Worm (Caenorhabditis elegans) whole organism, L3 larva: ENCODE data around the gene Y60A3A.23.

Experiments
- R02D3.7 ChIP-seq: fragments of 150-350 bp; optimal IDR thresholded peaks from 2 replicates; lab custom pipeline; 2014; ENCODE audit warnings: missing biosample characterization, missing genetic modification characterization
- ZK546.5 ChIP-seq: sonication (generic microtip); optimal IDR thresholded peaks from 2 replicates; lab custom pipeline; 2017; ENCODE audit warnings: missing biosample characterization, missing genetic modification characterization
- ceh-16 ChIP-seq: sonication (generic microtip); optimal IDR thresholded peaks from 2 replicates; lab custom pipeline; 2017; ENCODE audit warnings: missing biosample characterization, missing genetic modification characterization
- ceh-82 ChIP-seq: fragments of 150-350 bp; optimal IDR thresholded peaks from 2 replicates; lab custom pipeline; 2014; ENCODE audit warnings: missing biosample characterization, missing genetic modification characterization
- daf-12 ChIP-seq: fragments of 150-350 bp; optimal IDR thresholded peaks from 2 replicates; lab custom pipeline; 2014; ENCODE audit warnings: missing biosample characterization, missing genetic modification reagents, missing genetic modification characterization
- egl-5 ChIP-seq: fragments of 150-350 bp; optimal IDR thresholded peaks from 2 replicates; lab custom pipeline; 2017; ENCODE audit warnings: missing biosample characterization, missing genetic modification reagents, missing genetic modification characterization, inconsistent platforms
- elt-2 ChIP-seq: sonication (generic microtip); optimal IDR thresholded peaks from 2 replicates; lab custom pipeline; 2016; ENCODE audit warnings: missing genetic modification reagents, mild to moderate bottlenecking, missing genetic modification characterization, missing compliant biosample characterization
- fkh-10 ChIP-seq: sonication (generic microtip); optimal IDR thresholded peaks from 2 replicates; lab custom pipeline; 2017; ENCODE audit warnings: missing biosample characterization, missing genetic modification reagents, missing genetic modification characterization
- fos-1 ChIP-seq: fragments of 150-350 bp; optimal IDR thresholded peaks from 2 replicates; lab custom pipeline; 2014; ENCODE audit warnings: missing biosample characterization, missing genetic modification characterization
- hmg-11 ChIP-seq: sonication (generic microtip); optimal IDR thresholded peaks from 2 replicates; lab custom pipeline; 2016; ENCODE audit warnings: missing genetic modification characterization, missing compliant biosample characterization
- lin-15B ChIP-seq: fragments of 150-350 bp; optimal IDR thresholded peaks from 2 replicates; lab custom pipeline; 2014; ENCODE audit warnings: missing biosample characterization, missing genetic modification characterization
- lin-39 ChIP-seq: fragments of 150-350 bp; optimal IDR thresholded peaks from 2 replicates; lab custom pipeline; 2018; ENCODE audit warnings: missing biosample characterization, missing genetic modification reagents, missing genetic modification characterization
- lsy-12 ChIP-seq: sonication (generic microtip); optimal IDR thresholded peaks from 2 replicates; lab custom pipeline; 2016; ENCODE audit warnings: mild to moderate bottlenecking, missing genetic modification characterization, missing compliant biosample characterization
- mdl-1 ChIP-seq: fragments of 150-350 bp; optimal IDR thresholded peaks from 2 replicates; lab custom pipeline; 2014; ENCODE audit warnings: missing biosample characterization, missing genetic modification characterization
- mml-1 ChIP-seq: fragments of 150-350 bp; sonication (generic microtip); optimal IDR thresholded peaks from 3 replicates; lab custom pipeline; 2014; ENCODE audit warnings: missing biosample characterization, missing genetic modification characterization
- nfya-1 ChIP-seq: sonication (generic microtip); optimal IDR thresholded peaks from 2 replicates; lab custom pipeline; 2017; ENCODE audit warnings: missing genetic modification characterization, mild to moderate bottlenecking, missing compliant biosample characterization, antibody characterized with exemption, moderate library complexity; ENCODE audit not compliant: insufficient read depth
- nhr-11 ChIP-seq: fragments of 150-350 bp; optimal IDR thresholded peaks from 2 replicates; lab custom pipeline; 2014; ENCODE audit warnings: missing biosample characterization, missing genetic modification characterization
- nhr-23 ChIP-seq: fragments of 150-350 bp; optimal IDR thresholded peaks from 2 replicates; lab custom pipeline; 2014; ENCODE audit warnings: missing biosample characterization, missing genetic modification reagents, missing genetic modification characterization
- nhr-237 ChIP-seq: fragments of 150-350 bp; optimal IDR thresholded peaks from 2 replicates; lab custom pipeline; 2014; ENCODE audit warnings: missing biosample characterization, missing genetic modification characterization
- nhr-25 ChIP-seq: sonication (generic microtip); optimal IDR thresholded peaks from 2 replicates; lab custom pipeline; 2017; ENCODE audit warnings: missing biosample characterization, missing genetic modification characterization
- nhr-28 ChIP-seq: fragments of 150-350 bp; optimal IDR thresholded peaks from 2 replicates; lab custom pipeline; 2014; ENCODE audit warnings: missing biosample characterization, missing genetic modification characterization
- nhr-43 ChIP-seq: sonication (generic microtip); optimal IDR thresholded peaks from 2 replicates; lab custom pipeline; 2016; ENCODE audit warnings: mild to moderate bottlenecking, missing genetic modification characterization, missing compliant biosample characterization; ENCODE audit not compliant: poor library complexity, severe bottlenecking
- nhr-67 ChIP-seq: fragments of 150-350 bp; optimal IDR thresholded peaks from 2 replicates; lab custom pipeline; 2014; ENCODE audit warnings: missing biosample characterization, missing genetic modification characterization
- nhr-76 ChIP-seq: fragments of 150-350 bp; sonication (generic microtip); optimal IDR thresholded peaks from 5 replicates; lab custom pipeline; 2014; ENCODE audit warnings: missing biosample characterization, missing genetic modification characterization
- nhr-77 ChIP-seq: fragments of 150-350 bp; optimal IDR thresholded peaks from 2 replicates; lab custom pipeline; 2014; ENCODE audit warnings: missing biosample characterization, missing genetic modification characterization
- pha-4 ChIP-seq: fragments of 150-350 bp; optimal IDR thresholded peaks from 2 replicates; lab custom pipeline; 2014; ENCODE audit warnings: missing biosample characterization, missing genetic modification reagents, missing genetic modification characterization
- sea-2 ChIP-seq: fragments of 150-350 bp; sonication (generic microtip); optimal IDR thresholded peaks from 4 replicates; lab custom pipeline; 2014; ENCODE audit warnings: missing biosample characterization, missing genetic modification reagents, missing genetic modification characterization
- skn-1 ChIP-seq: fragments of 150-350 bp; optimal IDR thresholded peaks from 2 replicates; lab custom pipeline; 2014; ENCODE audit warnings: missing biosample characterization, missing genetic modification characterization
- snpc-4 ChIP-seq: fragments of 150-350 bp; optimal IDR thresholded peaks from 2 replicates; lab custom pipeline; 2014; ENCODE audit warnings: missing biosample characterization, missing genetic modification characterization
- tbx-2 ChIP-seq: sonication (generic microtip); optimal IDR thresholded peaks from 2 replicates; lab custom pipeline; 2016; ENCODE audit warnings: mild to moderate bottlenecking, missing genetic modification characterization, missing compliant biosample characterization
- unc-39 ChIP-seq: sonication (generic microtip); optimal IDR thresholded peaks from 4 replicates; lab custom pipeline; 2017; ENCODE audit warnings: missing biosample characterization, missing genetic modification characterization
- unc-62 ChIP-seq: fragments of 150-350 bp; sonication (generic microtip); optimal IDR thresholded peaks from 4 replicates; lab custom pipeline; 2014; ENCODE audit warnings: missing biosample characterization, missing genetic modification reagents, missing genetic modification characterization
- zag-1 ChIP-seq: fragments of 150-350 bp; optimal IDR thresholded peaks from 2 replicates; lab custom pipeline; 2014; ENCODE audit warnings: missing biosample characterization, missing genetic modification characterization
- ztf-11 ChIP-seq: fragments of 150-350 bp; optimal IDR thresholded peaks from 2 replicates; lab custom pipeline; 2014; ENCODE audit warnings: missing biosample characterization, missing genetic modification characterization
- ztf-4 ChIP-seq: fragments of 150-350 bp; optimal IDR thresholded peaks from 2 replicates; lab custom pipeline; 2014; ENCODE audit warnings: missing biosample characterization, missing genetic modification characterization

Y60A3A.23 gene

DNA sequence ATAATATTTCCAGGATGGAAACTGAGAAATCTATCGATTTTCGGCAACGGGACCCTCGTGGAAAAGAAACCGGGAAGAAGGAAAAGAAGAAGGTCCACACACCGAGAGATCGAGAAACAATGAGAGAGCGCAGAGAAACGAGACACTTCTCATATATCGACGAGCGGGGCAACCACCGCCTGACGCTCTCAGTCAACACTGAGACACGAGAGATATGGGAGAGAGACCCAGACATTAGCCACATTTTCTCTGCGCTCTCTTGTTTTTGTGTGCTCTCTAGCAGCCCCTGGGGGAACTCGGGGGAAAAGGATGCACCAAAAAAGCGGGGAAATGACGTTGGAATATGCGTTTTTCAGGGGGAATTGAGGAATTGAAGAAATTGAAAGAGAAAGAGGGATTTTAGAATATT, 1.8 kb upstream of the Y60A3A.23 start (continued):
- TF ChIP-seq mml-1 (tag; lab: Kevin White, UChicago) = no peak
- TF ChIP-seq lin-39 (tag; lab: Kevin White, UChicago) = peak; percentile 87
- TF ChIP-seq nhr-77 = no peak
- TF ChIP-seq nhr-23 = peak; percentile 42
- peak; percentile 13 for TF ChIP-seq tbx-2

DNA sequence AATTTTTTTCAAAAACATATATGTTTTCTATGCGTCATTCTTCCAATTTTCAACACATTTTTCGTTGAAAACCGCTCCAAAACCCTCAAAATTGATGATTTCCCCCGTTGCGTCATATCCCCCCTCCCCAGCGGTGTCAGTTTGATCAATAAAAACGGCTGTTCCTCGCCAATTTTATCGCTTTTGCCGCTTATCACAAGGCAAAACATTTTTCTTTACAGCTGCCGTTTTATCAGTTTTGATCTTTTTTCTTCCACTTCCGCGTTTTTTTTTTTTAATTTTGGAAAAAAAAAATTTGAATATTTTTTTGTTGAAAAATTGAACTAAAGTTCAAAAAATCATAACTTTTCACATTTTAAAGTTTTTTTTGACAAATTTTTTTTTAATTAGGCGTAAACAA, 3.6 kb downstream of the Y60A3A.23 start:
- TF ChIP-seq elt-2 (tag; lab: Kevin White, UChicago) (peak; percentile 80), sea-2 (GFP tag; lab: Kevin White, UChicago) (no peak)
- TF ChIP-seq, all 47 proteins: peak for 1

DNA sequence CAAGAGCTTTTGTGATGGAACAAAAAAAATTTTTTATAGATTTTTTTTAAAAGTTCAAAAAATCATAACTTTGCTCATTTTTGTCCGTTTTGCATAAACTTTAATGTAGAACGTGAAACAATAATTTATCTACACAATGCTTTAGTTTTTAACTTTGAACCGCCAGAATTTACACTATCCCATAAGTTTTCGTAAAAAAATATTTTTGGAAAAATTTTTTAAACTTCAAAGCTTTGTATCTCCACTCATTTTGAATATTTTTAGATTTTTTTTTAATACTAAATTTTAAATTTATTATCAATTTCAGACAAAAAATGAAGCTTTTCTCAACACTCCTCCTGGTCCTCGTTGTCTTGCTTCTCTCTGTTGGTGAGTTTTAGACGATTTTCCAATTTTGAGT, 4.1 kb downstream of the Y60A3A.23 start, which contains the start of gene Y60A3A.21:
Y60A3A.21 (plus strand) TSS at position 301 of the 400 bp plus-strand sequence.
- TF ChIP-seq mml-1 (tag; lab: Kevin White, UChicago) (no peak), nfya-1 (tag; lab: Kevin White, UChicago) (no peak), mdl-1 (tag; lab: Kevin White, UChicago) (no peak), egl-5 (tag; lab: Kevin White, UChicago) (no peak), lsy-12 (no peak), zag-1 (no peak), unc-39 (tag; lab: Kevin White, UChicago) (no peak), ZK546.5 (tag; lab: Kevin White, UChicago) (no peak), elt-2 (tag; lab: Kevin White, UChicago) (no peak), nhr-77 (no peak)

DNA sequence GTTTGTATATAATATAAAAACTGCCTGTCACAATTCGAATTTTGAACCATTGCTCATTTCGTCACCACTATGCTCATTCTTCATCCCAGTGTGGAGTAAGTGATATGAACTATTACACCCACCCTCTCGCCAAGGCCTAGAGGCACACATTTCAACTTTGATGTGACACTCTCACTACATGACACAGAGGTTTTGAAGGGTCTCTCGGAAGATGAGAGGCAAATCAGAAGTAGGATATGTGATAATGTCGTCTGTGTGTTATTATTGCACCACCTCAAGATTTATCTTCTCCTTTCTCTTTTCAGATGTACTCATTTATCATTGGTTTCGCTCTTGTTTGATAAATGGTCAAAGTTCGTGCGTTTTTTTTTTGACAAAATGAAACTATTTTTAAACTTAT, 13.8 kb downstream of the Y60A3A.23 start:
- no peak for TF ChIP-seq unc-39 (tag; lab: Kevin White, UChicago)
- no peak for TF ChIP-seq nhr-237
- no peak for TF ChIP-seq daf-12 (tag; lab: Kevin White, UChicago)
- TF ChIP-seq R02D3.7 (tag; lab: Kevin White, UChicago) = no peak
- TF ChIP-seq unc-62 (GFP tag; lab: Kevin White, UChicago) = no peak
- TF ChIP-seq egl-5 (tag; lab: Kevin White, UChicago) = no peak
- no peak for TF ChIP-seq sea-2 (GFP tag; lab: Kevin White, UChicago)
- TF ChIP-seq snpc-4 = no peak
- TF ChIP-seq nhr-67 (tag; lab: Kevin White, UChicago) = no peak
- TF ChIP-seq nhr-11 (tag; lab: Kevin White, UChicago) = no peak
- TF ChIP-seq lin-39 (tag; lab: Kevin White, UChicago) = no peak
- TF ChIP-seq nhr-43 (tag; lab: Kevin White, UChicago) = no peak
- TF ChIP-seq mdl-1 (tag; lab: Kevin White, UChicago) = no peak
- no peak for TF ChIP-seq nhr-28 (tag; lab: Kevin White, UChicago)
- TF ChIP-seq ceh-16 (tag; lab: Kevin White, UChicago) = no peak
- no peak for TF ChIP-seq skn-1 (tag; lab: Kevin White, UChicago)
- TF ChIP-seq fkh-10 (GFP tag; lab: Kevin White, UChicago) = no peak
- no peak for TF ChIP-seq ztf-4 (tag; lab: Kevin White, UChicago)
- no peak for TF ChIP-seq pha-4 (tag; lab: Kevin White, UChicago)

DNA sequence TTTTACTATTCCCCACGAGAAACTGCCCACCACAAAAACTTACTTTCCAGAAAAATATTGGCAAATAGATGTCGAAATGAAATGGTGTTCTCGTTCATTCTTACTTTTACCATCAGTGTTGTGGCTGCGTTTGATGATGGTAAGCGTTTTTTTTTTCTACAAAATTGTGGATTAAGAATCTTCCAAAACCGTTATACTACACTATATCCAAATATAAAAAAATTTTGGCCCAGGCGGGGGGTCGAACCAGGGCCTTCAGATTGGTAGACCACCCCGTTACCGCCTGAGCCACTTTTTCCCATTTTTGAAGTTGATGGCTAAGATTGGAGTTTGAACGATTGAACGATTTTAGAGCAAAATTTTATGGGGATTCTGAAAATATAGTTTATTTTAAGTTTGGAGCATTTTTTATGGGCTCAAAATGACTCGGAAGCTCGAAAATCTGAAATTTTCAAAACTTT, 15.5 kb downstream of the Y60A3A.23 start, which contains the start of gene lgc-55:
lgc-55 (plus strand) TSS at position 51 of the 461 bp plus-strand sequence.
- TF ChIP-seq nfya-1 (tag; lab: Kevin White, UChicago) = no peak
- TF ChIP-seq fos-1 (tag; lab: Kevin White, UChicago) = no peak
- TF ChIP-seq lsy-12 = no peak
- no peak for TF ChIP-seq lin-15B (tag; lab: Kevin White, UChicago)
- no peak for TF ChIP-seq unc-39 (tag; lab: Kevin White, UChicago)
- no peak for TF ChIP-seq ztf-4 (tag; lab: Kevin White, UChicago)

DNA sequence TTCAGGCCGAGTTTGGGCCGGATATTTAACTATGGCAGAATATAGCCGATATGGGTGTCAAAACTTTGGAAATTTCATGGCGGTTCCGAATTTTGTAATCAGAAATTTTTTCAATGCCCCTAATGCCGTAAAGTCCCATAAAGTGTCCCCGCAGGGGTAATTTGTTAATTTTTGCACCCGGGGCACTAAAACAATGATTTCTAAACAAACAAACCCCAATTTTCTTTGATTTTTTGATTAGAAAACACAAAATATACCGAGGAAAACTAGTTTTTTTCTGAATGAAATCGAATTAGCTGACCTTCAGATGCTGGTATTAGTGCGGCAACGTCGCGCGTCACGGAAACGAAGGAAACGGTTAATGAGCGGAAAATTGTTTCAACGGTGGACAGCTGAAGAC, 27.3 kb downstream of the Y60A3A.23 start:
- no peak for TF ChIP-seq fkh-10 (GFP tag; lab: Kevin White, UChicago)
- TF ChIP-seq lin-15B (tag; lab: Kevin White, UChicago) = no peak
- TF ChIP-seq elt-2 (tag; lab: Kevin White, UChicago) = no peak
- no peak for TF ChIP-seq nhr-25 (tag; lab: Kevin White, UChicago)
- TF ChIP-seq ztf-11 (tag; lab: Kevin White, UChicago) = no peak
- TF ChIP-seq snpc-4 = no peak
- no peak for TF ChIP-seq ZK546.5 (tag; lab: Kevin White, UChicago)
- TF ChIP-seq hmg-11 (tag; lab: Kevin White, UChicago) = no peak
- no peak for TF ChIP-seq skn-1 (tag; lab: Kevin White, UChicago)
- no peak for TF ChIP-seq nhr-11 (tag; lab: Kevin White, UChicago)
- no peak for TF ChIP-seq nhr-76 (tag; lab: Kevin White, UChicago)
- no peak for TF ChIP-seq lsy-12
- TF ChIP-seq mml-1 (tag; lab: Kevin White, UChicago) = no peak
- TF ChIP-seq ceh-82 (tag; lab: Kevin White, UChicago) = no peak
- no peak for TF ChIP-seq unc-62 (GFP tag; lab: Kevin White, UChicago)
- no peak for TF ChIP-seq daf-12 (tag; lab: Kevin White, UChicago)
- no peak for TF ChIP-seq nhr-67 (tag; lab: Kevin White, UChicago)
